Fruit fly (Drosophila melanogaster) whole organism, prepupa: ENCODE measurements around the gene NP15.6.

ENCODE experiments used
- Blimp-1 ChIP-seq: fragments of 200-800 bp; sonication (Bioruptor generic); optimal IDR thresholded peaks from 3 replicates; lab custom pipeline; 2017; ENCODE audit warnings: missing biosample characterization, missing genetic modification characterization, mild to moderate bottlenecking, moderate library complexity, missing genetic modification reagents
- CG10631 ChIP-seq: fragments of 200-800 bp; sonication (Bioruptor generic); optimal IDR thresholded peaks from 2 replicates; lab custom pipeline; 2016; ENCODE audit warnings: missing biosample characterization, missing genetic modification characterization
- CG11762 ChIP-seq: fragments of 200-800 bp; sonication (Bioruptor generic); optimal IDR thresholded peaks from 3 replicates; lab custom pipeline; 2016; ENCODE audit warnings: missing biosample characterization, missing genetic modification characterization; ENCODE audit not compliant: insufficient read depth
- CG15336 ChIP-seq: fragments of 200-800 bp; sonication (Bioruptor generic); IDR thresholded peaks from 2 replicates; pipeline ENCODE4 v1.3.6; 2022; ENCODE audit warnings: missing biosample characterization, missing genetic modification characterization
- CG16779 ChIP-seq: fragments of 200-800 bp; sonication (Bioruptor generic); optimal IDR thresholded peaks from 3 replicates; lab custom pipeline; 2017; ENCODE audit warnings: missing biosample characterization, mild to moderate bottlenecking, missing genetic modification characterization
- CG34406 ChIP-seq: fragments of 200-800 bp; sonication (Bioruptor generic); optimal IDR thresholded peaks from 3 replicates; lab custom pipeline; 2016; ENCODE audit warnings: missing biosample characterization, missing genetic modification characterization
- CG3919 ChIP-seq: fragments of 200-800 bp; sonication (Bioruptor generic); optimal IDR thresholded peaks from 3 replicates; lab custom pipeline; 2016; ENCODE audit warnings: missing biosample characterization, missing genetic modification characterization
- CG6163 ChIP-seq: fragments of 200-800 bp; sonication (Bioruptor generic); IDR thresholded peaks from 3 replicates; pipeline ENCODE4 v1.3.6; 2022; ENCODE audit warnings: missing biosample characterization, missing genetic modification characterization
- CG6276 ChIP-seq: fragments of 200-800 bp; sonication (Bioruptor generic); optimal IDR thresholded peaks from 2 replicates; lab custom pipeline; 2017; ENCODE audit warnings: missing biosample characterization, mild to moderate bottlenecking, missing genetic modification characterization
- CG6792 ChIP-seq: fragments of 200-800 bp; sonication (Bioruptor generic); optimal IDR thresholded peaks from 3 replicates; lab custom pipeline; 2016; ENCODE audit warnings: missing biosample characterization, missing genetic modification characterization
- CG6854 ChIP-seq: fragments of 200-800 bp; sonication (Bioruptor generic); optimal IDR thresholded peaks from 2 replicates; lab custom pipeline; 2017; ENCODE audit warnings: missing biosample characterization, mild to moderate bottlenecking, missing genetic modification characterization
- CG7368 ChIP-seq: fragments of 200-800 bp; sonication (Bioruptor generic); optimal IDR thresholded peaks from 3 replicates; lab custom pipeline; 2016; ENCODE audit warnings: missing biosample characterization, missing genetic modification characterization
- CG8119 ChIP-seq: fragments of 200-800 bp; sonication (Bioruptor generic); IDR thresholded peaks from 3 replicates; pipeline ENCODE4 v1.3.6; 2022; ENCODE audit warnings: missing biosample characterization, missing genetic modification characterization
- CG8632 ChIP-seq: fragments of 200-800 bp; sonication (Bioruptor generic); optimal IDR thresholded peaks from 3 replicates; lab custom pipeline; 2016; ENCODE audit warnings: missing biosample characterization, missing genetic modification characterization
- Eip78C ChIP-seq: fragments of 200-800 bp; sonication (Bioruptor generic); peaks from one replicate; lab custom pipeline; 2016; ENCODE audit warnings: missing biosample characterization, missing genetic modification characterization
- Ets96B ChIP-seq: fragments of 200-800 bp; optimal IDR thresholded peaks from 2 replicates; lab custom pipeline; 2019; ENCODE audit warnings: missing biosample characterization, mild to moderate bottlenecking, missing genetic modification characterization, moderate library complexity
- Hr4 ChIP-seq: fragments of 200-800 bp; sonication (Bioruptor generic); optimal IDR thresholded peaks from 3 replicates; lab custom pipeline; 2016; ENCODE audit warnings: missing biosample characterization, missing genetic modification characterization
- Lpt ChIP-seq: fragments of 200-800 bp; sonication (Bioruptor generic); optimal IDR thresholded peaks from 3 replicates; lab custom pipeline; 2016; ENCODE audit warnings: missing biosample characterization, missing genetic modification characterization
- Met ChIP-seq: fragments of 200-800 bp; sonication (Bioruptor generic); optimal IDR thresholded peaks from 3 replicates; lab custom pipeline; 2016; ENCODE audit warnings: missing biosample characterization, missing genetic modification characterization
- Smox ChIP-seq: fragments of 200-800 bp; sonication (Bioruptor generic); optimal IDR thresholded peaks from 3 replicates; lab custom pipeline; 2016; ENCODE audit warnings: missing biosample characterization, missing genetic modification characterization
- Sox102F ChIP-seq: fragments of 200-800 bp; sonication (Bioruptor generic); optimal IDR thresholded peaks from 2 replicates; lab custom pipeline; 2016; ENCODE audit warnings: missing biosample characterization, mild to moderate bottlenecking, missing genetic modification characterization
- achi ChIP-seq: fragments of 200-800 bp; sonication (Bioruptor generic); optimal IDR thresholded peaks from 3 replicates; lab custom pipeline; 2016; ENCODE audit warnings: missing biosample characterization, missing genetic modification characterization
- acj6 ChIP-seq: fragments of 200-800 bp; sonication (Bioruptor generic); optimal IDR thresholded peaks from 3 replicates; lab custom pipeline; 2016; ENCODE audit warnings: missing biosample characterization, missing genetic modification characterization
- cyc ChIP-seq: fragments of 200-800 bp; sonication (Bioruptor generic); optimal IDR thresholded peaks from 3 replicates; lab custom pipeline; 2016; ENCODE audit warnings: missing biosample characterization, missing genetic modification characterization
- dsx ChIP-seq: fragments of 200-800 bp; optimal IDR thresholded peaks from 3 replicates; lab custom pipeline; 2019; ENCODE audit warnings: missing biosample characterization, mild to moderate bottlenecking, missing genetic modification characterization, moderate library complexity; ENCODE audit not compliant: poor library complexity, severe bottlenecking
- eg ChIP-seq: fragments of 200-800 bp; sonication (Bioruptor generic); IDR thresholded peaks from 3 replicates; pipeline ENCODE4 v1.3.6; 2022; ENCODE audit warnings: missing biosample characterization, missing genetic modification characterization
- esn ChIP-seq: fragments of 200-800 bp; sonication (Bioruptor generic); optimal IDR thresholded peaks from 2 replicates; lab custom pipeline; 2016; ENCODE audit warnings: missing biosample characterization, mild to moderate bottlenecking, missing genetic modification characterization, moderate library complexity
- fkh ChIP-seq: fragments of 200-800 bp; sonication (Bioruptor generic); optimal IDR thresholded peaks from 3 replicates; lab custom pipeline; 2017; ENCODE audit warnings: missing biosample characterization, mild to moderate bottlenecking, missing genetic modification characterization, moderate library complexity
- pdm3 ChIP-seq: fragments of 200-800 bp; sonication (Bioruptor generic); optimal IDR thresholded peaks from 3 replicates; lab custom pipeline; 2016; ENCODE audit warnings: missing biosample characterization, missing genetic modification characterization
- ss ChIP-seq, 2 experiments: fragments of 200-800 bp; sonication (Bioruptor generic); optimal IDR thresholded peaks; 2 replicates in 1 of 2; 3 replicates in 1 of 2; lab custom pipeline; 2017 to 2018; ENCODE audit warnings: mild to moderate bottlenecking in 2 of 2, missing biosample characterization in 2 of 2, missing genetic modification characterization in 2 of 2, moderate library complexity in 1 of 2
- svp ChIP-seq: fragments of 200-800 bp; sonication (Bioruptor generic); peaks from one replicate; lab custom pipeline; 2016; ENCODE audit warnings: missing biosample characterization, missing genetic modification characterization
- topi ChIP-seq: fragments of 200-800 bp; sonication (Bioruptor generic); optimal IDR thresholded peaks from 3 replicates; lab custom pipeline; 2016; ENCODE audit warnings: missing biosample characterization, missing genetic modification characterization
- vri ChIP-seq: fragments of 200-800 bp; sonication (Bioruptor generic); optimal IDR thresholded peaks from 3 replicates; lab custom pipeline; 2016; ENCODE audit warnings: missing biosample characterization, mild to moderate bottlenecking, missing genetic modification characterization

Gene NP15.6

dm6 chr3R:19060173-19060572 lies 33.0 kb downstream of the NP15.6 start:
- TF ChIP-seq CG6163 (no peak), cyc (GFP tag; lab: Kevin White, UChicago) (no peak), CG6792 (GFP tag; lab: Kevin White, UChicago) (no peak), Met (no peak), CG8632 (GFP tag; lab: Kevin White, UChicago) (peak; percentile 0), svp (GFP tag; lab: Kevin White, UChicago) (peak; percentile 81), ss (GFP tag; optimal IDR thresholded peaks at IDR 0.05; lab: Kevin White, UChicago) (peak in 1 of 2 experiments; percentile 18), fkh (GFP tag; lab: Kevin White, UChicago) (peak; percentile 85), Ets96B (no peak), esn (peak; percentile 10), Eip78C (peak; percentile 45), CG10631 (GFP tag; lab: Kevin White, UChicago) (no peak), vri (GFP tag; lab: Kevin White, UChicago) (peak; percentile 82), CG3919 (GFP tag; lab: Kevin White, UChicago) (no peak)
- TF ChIP-seq, all 60 proteins: peak for 7

- no peak for TF ChIP-seq CG15336 (GFP tag; lab: Robert Waterston, UW)
- TF ChIP-seq Eip78C, result peak; percentile 53
- peak; percentile 55 for TF ChIP-seq svp (GFP tag; lab: Kevin White, UChicago)
- no peak for TF ChIP-seq Smox
Observed at dm6 chr3R:19062549-19062948, 35.4 kb downstream of the NP15.6 start.

dm6 chr3R:19064037-19064664 lies 37.0 kb downstream of the NP15.6 start:
- TF ChIP-seq CG6854 (GFP tag; lab: Kevin White, UChicago) (peak; percentile 88), Eip78C (peak; percentile 77), CG8119 (peak; percentile 48; the same call in 1 of the 3 replicates), CG6276 (GFP tag; lab: Kevin White, UChicago) (peak; percentile 42), CG16779 (peak; percentile 5), CG6163 (peak; percentile 48; the same call in 2 of the 3 replicates), svp (GFP tag; lab: Kevin White, UChicago) (peak; percentile 59), topi (peak; percentile 37), vri (GFP tag; lab: Kevin White, UChicago) (peak; percentile 52), CG8632 (GFP tag; lab: Kevin White, UChicago) (peak; percentile 21), CG7368 (no peak), fkh (GFP tag; lab: Kevin White, UChicago) (no peak), CG15336 (GFP tag; lab: Robert Waterston, UW) (no peak), Blimp-1 (peak; percentile 99), Lpt (GFP tag; lab: Kevin White, UChicago) (no peak), Smox (peak; percentile 20), CG34406 (GFP tag; lab: Kevin White, UChicago) (peak; percentile 40), Sox102F (GFP tag; lab: Kevin White, UChicago) (peak; percentile 60), acj6 (GFP tag; lab: Kevin White, UChicago) (no peak), Met (peak; percentile 67), achi (peak; percentile 0), esn (peak; percentile 41)

dm6 chr3R:19065474-19065873 lies 38.3 kb downstream of the NP15.6 start:
- TF ChIP-seq vri (GFP tag; lab: Kevin White, UChicago) (peak; percentile 80), CG11762 (GFP tag; lab: Kevin White, UChicago) (no peak)
- TF ChIP-seq, all 60 proteins: peak for 1

dm6 chr3R:19066965-19067614 lies 39.9 kb downstream of the NP15.6 start:
- TF ChIP-seq Blimp-1, result no peak
- TF ChIP-seq CG34406 (GFP tag; lab: Kevin White, UChicago), result no peak
- no peak for TF ChIP-seq Hr4 (GFP tag; lab: Kevin White, UChicago)
- TF ChIP-seq dsx, result peak; percentile 69
- no peak for TF ChIP-seq cyc (GFP tag; lab: Kevin White, UChicago)
- TF ChIP-seq pdm3 (GFP tag; lab: Kevin White, UChicago), result no peak
- no peak for TF ChIP-seq eg (GFP tag; lab: Robert Waterston, UW)
